Fruit fly (Drosophila melanogaster) S2 (cell line): ENCODE results near the gene Mocs1.

ENCODE experiments used
- CG8478 ChIP-seq: fragments of >200 bp; optimal IDR thresholded peaks from 2 replicates; lab custom pipeline; 2018
- CTCF ChIP-seq, 2 experiments: fragments of >200 bp; optimal IDR thresholded peaks; 2 replicates each; lab custom pipeline; 2018

Mocs1 gene

dm6 chr3L:11117733-11118132, 47.4 kb downstream of the Mocs1 start:
- no peak for TF ChIP-seq CTCF (optimal IDR thresholded peaks at IDR 0.05; lab: Kevin White, UChicago)
- no peak for TF ChIP-seq CG8478 (lab: Kevin White, UChicago)

DNA sequence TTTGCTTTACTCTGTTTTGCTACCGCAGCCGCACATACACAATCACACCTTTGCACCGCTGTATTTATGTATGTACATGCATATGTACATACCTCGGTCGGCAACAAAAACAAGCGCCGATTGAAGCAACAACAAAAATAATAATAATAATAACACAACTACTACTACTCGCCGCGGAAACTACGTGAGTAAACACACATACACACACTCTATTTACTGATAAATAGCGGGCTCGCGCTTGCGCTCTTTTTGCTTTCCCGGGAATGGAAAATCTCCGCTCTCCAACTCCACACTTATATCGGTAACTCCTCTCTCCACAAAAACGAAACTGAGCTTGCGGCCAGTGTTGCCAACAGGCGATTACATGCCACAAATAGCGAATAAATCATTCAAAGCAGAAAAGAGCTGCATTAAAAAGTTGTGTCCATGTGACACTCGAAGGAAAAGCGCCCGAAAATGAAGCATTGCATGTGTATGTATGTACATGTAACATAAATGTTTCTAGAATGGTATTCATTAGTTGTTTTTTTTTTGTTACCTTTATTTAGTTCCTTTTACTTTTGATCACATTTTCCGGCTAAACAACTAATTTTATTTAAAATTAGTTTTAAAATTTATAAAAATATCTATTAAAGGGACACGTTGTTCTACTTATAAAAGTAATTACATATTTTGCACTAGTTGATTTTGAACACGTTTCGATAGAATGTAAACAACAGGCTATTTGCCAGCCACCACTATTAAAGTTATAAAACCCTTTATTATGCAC, 48.5 kb downstream of the Mocs1 start:
- TF ChIP-seq CG8478 (lab: Kevin White, UChicago) = no peak

DNA sequence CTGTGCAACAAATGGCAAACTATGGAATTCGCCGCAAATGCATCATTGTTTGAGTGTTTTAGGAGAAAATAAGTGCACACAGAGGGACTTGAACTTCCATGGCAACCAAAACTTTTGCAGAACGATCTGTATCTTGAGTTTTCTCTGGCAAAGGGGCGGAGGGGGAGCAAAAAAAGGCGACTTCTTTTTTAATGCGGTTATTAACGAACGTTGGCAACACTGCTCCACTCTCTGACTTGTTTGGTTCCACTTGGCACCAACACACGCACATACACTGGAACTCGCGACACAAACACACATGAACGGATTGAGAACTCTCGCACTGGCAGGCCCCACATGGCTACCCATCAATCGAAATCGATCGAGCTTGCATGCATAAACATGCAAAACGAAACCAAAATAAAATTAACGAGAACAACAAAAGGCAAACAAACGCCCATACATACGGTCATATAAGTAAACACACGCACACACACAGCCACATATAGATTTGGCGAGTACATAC, 49.1 kb downstream of the Mocs1 start:
- TF ChIP-seq CTCF (optimal IDR thresholded peaks at IDR 0.05; lab: Kevin White, UChicago) (no peak), CG8478 (lab: Kevin White, UChicago) (no peak)

- TF ChIP-seq CTCF (optimal IDR thresholded peaks at IDR 0.05; lab: Kevin White, UChicago) (no peak), CG8478 (lab: Kevin White, UChicago) (no peak)
These were observed 49.6 kb downstream of the Mocs1 start for dm6 chr3L:11119901-11120418.

DNA sequence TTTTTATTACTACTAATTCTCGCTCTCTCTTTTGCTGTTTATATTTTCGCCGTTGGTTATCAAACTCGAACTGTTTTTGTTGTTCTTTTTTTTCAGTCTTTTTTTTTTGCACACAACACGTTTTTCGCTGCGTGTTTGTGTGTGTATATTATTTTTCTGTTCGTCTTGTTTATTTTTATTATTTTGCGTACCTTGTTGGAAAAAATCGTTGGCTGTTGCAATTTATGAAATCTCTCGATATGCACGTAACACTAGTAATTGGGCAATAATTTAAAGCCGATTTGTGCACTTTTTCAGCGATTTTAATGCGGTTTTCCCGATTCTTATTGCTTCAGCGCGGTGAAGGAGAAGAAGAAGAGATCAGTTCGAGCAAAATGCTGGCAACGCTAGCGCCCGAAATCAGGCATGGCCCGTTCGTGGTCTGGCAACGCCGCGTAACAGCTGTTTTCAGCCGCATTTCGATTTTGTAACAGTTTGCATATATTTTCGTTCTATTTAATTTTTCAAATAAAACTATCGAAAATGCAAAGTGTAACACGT, 50.2 kb downstream of the Mocs1 start, which contains the start of the genes FoxK and mRpL2:
TSS of gene FoxK (minus strand) at position 365 of the 540 bp plus-strand sequence.
TSS of gene mRpL2 (plus strand) at position 429 of the 540 bp plus-strand sequence.
- no peak for TF ChIP-seq CG8478 (lab: Kevin White, UChicago)
- TF ChIP-seq CTCF (optimal IDR thresholded peaks at IDR 0.05; lab: Kevin White, UChicago) = peak; percentile 44 to 51
